Worm (Caenorhabditis elegans) whole organism, mixed stage, embryonic: ENCODE measurements around the gene clec-39.

Experiments
- ces-1 ChIP-seq: fragments of 150-350 bp; optimal IDR thresholded peaks from 2 replicates; lab custom pipeline; 2014; ENCODE audit warnings: missing biosample characterization, missing genetic modification reagents, missing genetic modification characterization
- elt-1 ChIP-seq: sonication (generic microtip); optimal IDR thresholded peaks from 2 replicates; lab custom pipeline; 2017; ENCODE audit warnings: missing genetic modification characterization, mild to moderate bottlenecking, missing compliant biosample characterization, antibody characterized with exemption, moderate library complexity, borderline replicate concordance; ENCODE audit not compliant: insufficient read depth
- hlh-1 ChIP-seq: fragments of 150-350 bp; optimal IDR thresholded peaks from 2 replicates; lab custom pipeline; 2014; ENCODE audit warnings: missing biosample characterization, missing genetic modification reagents, missing genetic modification characterization
- lin-13 ChIP-seq: fragments of 150-350 bp; optimal IDR thresholded peaks from 2 replicates; lab custom pipeline; 2014; ENCODE audit warnings: missing biosample characterization, missing genetic modification characterization
- lsy-2 ChIP-seq: fragments of 150-350 bp; optimal IDR thresholded peaks from 2 replicates; lab custom pipeline; 2014; ENCODE audit warnings: missing biosample characterization, missing genetic modification characterization
- mab-5 ChIP-seq: fragments of 150-350 bp; optimal IDR thresholded peaks from 2 replicates; lab custom pipeline; 2014; ENCODE audit warnings: missing biosample characterization, missing genetic modification characterization
- mls-2 ChIP-seq: sonication (generic microtip); optimal IDR thresholded peaks from 2 replicates; lab custom pipeline; 2016; ENCODE audit warnings: mild to moderate bottlenecking, missing genetic modification characterization, moderate library complexity, missing compliant biosample characterization
- nhr-237 ChIP-seq: fragments of 150-350 bp; optimal IDR thresholded peaks from 2 replicates; lab custom pipeline; 2014; ENCODE audit warnings: missing biosample characterization, missing genetic modification characterization
- nhr-28 ChIP-seq: fragments of 150-350 bp; optimal IDR thresholded peaks from 2 replicates; lab custom pipeline; 2014; ENCODE audit warnings: missing biosample characterization, missing genetic modification characterization
- unc-39 ChIP-seq: fragments of 150-350 bp; optimal IDR thresholded peaks from 2 replicates; lab custom pipeline; 2014; ENCODE audit warnings: missing biosample characterization, missing genetic modification characterization

DNA sequence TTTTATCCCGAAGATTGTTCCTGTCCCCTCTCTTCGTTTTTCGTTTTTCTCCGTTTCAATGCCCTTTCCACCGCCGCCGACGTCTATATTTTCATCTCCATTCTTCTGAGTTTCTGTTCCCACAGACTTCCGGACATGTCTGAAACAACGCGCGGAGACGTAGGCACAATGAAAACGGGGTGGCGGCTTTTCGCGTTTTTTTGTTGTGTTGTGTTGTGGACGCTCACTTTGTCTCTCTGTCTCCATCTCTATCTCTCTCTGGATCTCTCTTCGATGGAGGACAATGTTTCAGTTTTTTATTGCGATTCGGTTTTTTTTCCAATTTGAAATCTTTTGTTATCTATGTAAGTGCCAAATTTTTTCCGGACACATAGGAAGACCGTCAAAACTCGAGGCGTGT is 20.9 kb downstream of the clec-39 start:
- TF ChIP-seq mab-5 (no peak), ces-1 (GFP tag; lab: Kevin White, UChicago) (no peak), lsy-2 (tag; lab: Kevin White, UChicago) (no peak), mls-2 (tag; lab: Kevin White, UChicago) (no peak), nhr-28 (no peak), nhr-237 (tag; lab: Kevin White, UChicago) (no peak), lin-13 (tag; lab: Kevin White, UChicago) (no peak), hlh-1 (tag; lab: Kevin White, UChicago) (no peak), elt-1 (tag; lab: Kevin White, UChicago) (no peak), unc-39 (no peak)
